Worm (Caenorhabditis elegans) whole organism, young adult: ENCODE measurements around the gene str-60.
"Not testable (repeated sequence)": the region's sequence is repeated elsewhere in the genome, so short reads cannot be mapped to it uniquely, and the experiment has no call there.

Experiments used
- F22D6.2 ChIP-seq: sonication (generic microtip); optimal IDR thresholded peaks from 2 replicates; lab custom pipeline; 2016; ENCODE audit warnings: mild to moderate bottlenecking, missing genetic modification characterization, missing compliant biosample characterization
- F33H1.4 ChIP-seq: fragments of 200-800 bp; sonication (Bioruptor generic); IDR thresholded peaks from 2 replicates; pipeline ENCODE4 v1.3.6; 2022; ENCODE audit warnings: missing genetic modification reagents, missing genetic modification characterization, missing compliant biosample characterization
- F52B5.7 ChIP-seq: sonication (generic microtip); optimal IDR thresholded peaks from 2 replicates; lab custom pipeline; 2016; ENCODE audit warnings: mild to moderate bottlenecking, missing genetic modification characterization, missing compliant biosample characterization
- F57A8.1 ChIP-seq: fragments of 200-800 bp; sonication (Bioruptor generic); optimal IDR thresholded peaks from 2 replicates; lab custom pipeline; 2018; ENCODE audit warnings: mild to moderate bottlenecking, missing genetic modification characterization, moderate library complexity, missing compliant biosample characterization
- K11D2.4 ChIP-seq: fragments of 200-800 bp; sonication (Bioruptor generic); IDR thresholded peaks from 2 replicates; pipeline ENCODE4 v1.3.6; 2022; ENCODE audit warnings: missing genetic modification reagents, missing genetic modification characterization, missing compliant biosample characterization
- Y95B8A.8 ChIP-seq: fragments of 200-800 bp; sonication (Bioruptor generic); IDR thresholded peaks from 2 replicates; pipeline ENCODE4 v1.3.6; 2022; ENCODE audit warnings: missing genetic modification reagents, missing genetic modification characterization, missing compliant biosample characterization
- attf-3 ChIP-seq: fragments of 200-800 bp; sonication (Bioruptor generic); conservative IDR thresholded peaks from 2 replicates; pipeline ENCODE4 v1.3.6; 2022; ENCODE audit warnings: missing genetic modification reagents, missing genetic modification characterization, missing compliant biosample characterization
- attf-6 ChIP-seq: fragments of 200-800 bp; sonication (Bioruptor generic); IDR thresholded peaks from 2 replicates; pipeline ENCODE4 v1.3.6; 2022; ENCODE audit warnings: missing genetic modification reagents, missing genetic modification characterization, missing compliant biosample characterization
- bed-2 ChIP-seq: fragments of 200-800 bp; sonication (Bioruptor generic); IDR thresholded peaks from 2 replicates; pipeline ENCODE4 v1.3.6; 2022; ENCODE audit warnings: missing genetic modification reagents, missing genetic modification characterization, missing compliant biosample characterization
- cebp-1 ChIP-seq, 2 experiments: fragments of 200-800 bp in 1 of 2; sonication (Bioruptor generic) in 1 of 2; sonication (generic microtip) in 1 of 2; IDR thresholded peaks in 1 of 2; optimal IDR thresholded peaks in 1 of 2; 2 replicates each; pipeline versions ENCODE4 v1.3.6 to Lab custom; 2017 to 2022; ENCODE audit warnings: missing compliant biosample characterization in 2 of 2, missing genetic modification characterization in 2 of 2, mild to moderate bottlenecking in 1 of 2, missing genetic modification reagents in 1 of 2, moderate library complexity in 1 of 2
- chd-7 ChIP-seq: sonication (generic microtip); optimal IDR thresholded peaks from 2 replicates; lab custom pipeline; 2016; ENCODE audit warnings: mild to moderate bottlenecking, missing genetic modification characterization, moderate library complexity, missing compliant biosample characterization
- dpff-1 ChIP-seq: sonication (generic microtip); optimal IDR thresholded peaks from 2 replicates; lab custom pipeline; 2017; ENCODE audit warnings: mild to moderate bottlenecking, missing genetic modification characterization, missing compliant biosample characterization
- egl-44 ChIP-seq: fragments of 200-800 bp; sonication (Bioruptor generic); IDR thresholded peaks from 2 replicates; pipeline ENCODE4 v1.3.6; 2022; ENCODE audit warnings: missing genetic modification reagents, missing genetic modification characterization, missing compliant biosample characterization
- egrh-3 ChIP-seq: fragments of 200-800 bp; sonication (Bioruptor generic); IDR thresholded peaks from 2 replicates; pipeline ENCODE4 v1.3.6; 2022; ENCODE audit warnings: missing genetic modification reagents, missing genetic modification characterization, missing compliant biosample characterization
- hlh-26 ChIP-seq: fragments of 200-800 bp; sonication (Bioruptor generic); conservative IDR thresholded peaks from 2 replicates; pipeline ENCODE4 v1.3.6; 2022; ENCODE audit warnings: missing genetic modification reagents, missing genetic modification characterization, missing compliant biosample characterization
- hsf-1 ChIP-seq: fragments of 200-800 bp; sonication (Bioruptor generic); IDR thresholded peaks from 2 replicates; pipeline ENCODE4 v1.3.6; 2022; ENCODE audit warnings: missing genetic modification reagents, missing genetic modification characterization, missing compliant biosample characterization
- lin-26 ChIP-seq: fragments of 200-800 bp; sonication (Bioruptor generic); IDR thresholded peaks from 2 replicates; pipeline ENCODE4 v1.3.6; 2022; ENCODE audit warnings: missing genetic modification reagents, missing genetic modification characterization, missing compliant biosample characterization
- lin-40 ChIP-seq: sonication (generic microtip); optimal IDR thresholded peaks from 2 replicates; lab custom pipeline; 2016; ENCODE audit warnings: missing genetic modification characterization, mild to moderate bottlenecking, missing compliant biosample characterization, missing genotype, missing genetic modification reagents
- lsl-1 ChIP-seq: fragments of 200-800 bp; sonication (Bioruptor generic); optimal IDR thresholded peaks from 2 replicates; lab custom pipeline; 2018; ENCODE audit warnings: mild to moderate bottlenecking, missing genetic modification characterization, moderate library complexity, missing compliant biosample characterization
- madf-3 ChIP-seq: fragments of 200-800 bp; sonication (Bioruptor generic); IDR thresholded peaks from 2 replicates; pipeline ENCODE4 v1.3.6; 2022; ENCODE audit warnings: missing genetic modification reagents, missing genetic modification characterization, missing compliant biosample characterization
- mel-28 ChIP-seq: sonication (generic microtip); optimal IDR thresholded peaks from 2 replicates; lab custom pipeline; 2016; ENCODE audit warnings: borderline replicate concordance, mild to moderate bottlenecking, missing genetic modification characterization, missing compliant biosample characterization
- mxl-1 ChIP-seq: sonication (generic microtip); optimal IDR thresholded peaks from 2 replicates; lab custom pipeline; 2016; ENCODE audit warnings: missing genetic modification characterization, missing compliant biosample characterization
- nhr-27 ChIP-seq: fragments of 200-800 bp; sonication (Bioruptor generic); optimal IDR thresholded peaks from 2 replicates; lab custom pipeline; 2018; ENCODE audit warnings: mild to moderate bottlenecking, missing genetic modification characterization, moderate library complexity, missing compliant biosample characterization
- nhr-90 ChIP-seq: sonication (generic microtip); optimal IDR thresholded peaks from 2 replicates; lab custom pipeline; 2016; ENCODE audit warnings: missing genotype, mild to moderate bottlenecking, missing genetic modification characterization, missing compliant biosample characterization
- pbrm-1 ChIP-seq: fragments of 200-800 bp; sonication (Bioruptor generic); IDR thresholded peaks from 2 replicates; pipeline ENCODE4 v1.3.6; 2022; ENCODE audit warnings: missing genetic modification reagents, missing genetic modification characterization, missing compliant biosample characterization
- pha-4 ChIP-seq: fragments of 150-350 bp; sonication (generic microtip); optimal IDR thresholded peaks from 2 replicates; lab custom pipeline; 2014; ENCODE audit warnings: missing biosample characterization, missing genetic modification reagents, missing genetic modification characterization
- sdz-38 ChIP-seq: sonication (generic microtip); optimal IDR thresholded peaks from 2 replicates; lab custom pipeline; 2016; ENCODE audit warnings: missing genotype, missing genetic modification characterization, missing compliant biosample characterization
- snpc-3.4 ChIP-seq: sonication (generic microtip); optimal IDR thresholded peaks from 2 replicates; lab custom pipeline; 2017; ENCODE audit warnings: missing genetic modification characterization, mild to moderate bottlenecking, missing compliant biosample characterization, antibody characterized with exemption, moderate library complexity, missing genotype, missing genetic modification reagents
- tbp1 ChIP-seq: fragments of 200-800 bp; sonication (Bioruptor generic); optimal IDR thresholded peaks from 2 replicates; lab custom pipeline; 2018; ENCODE audit warnings: mild to moderate bottlenecking, missing genetic modification characterization, missing compliant biosample characterization
- unc-62 ChIP-seq: fragments of 150-350 bp; optimal IDR thresholded peaks from 2 replicates; lab custom pipeline; 2014; ENCODE audit warnings: missing biosample characterization, missing genetic modification reagents, missing genetic modification characterization
- zfh-2 ChIP-seq: fragments of 200-800 bp; sonication (Bioruptor generic); conservative IDR thresholded peaks from 2 replicates; pipeline ENCODE4 v1.3.6; 2022; ENCODE audit warnings: missing genetic modification reagents, missing genetic modification characterization, missing compliant biosample characterization
- ztf-22 ChIP-seq: fragments of 200-800 bp; sonication (Bioruptor generic); optimal IDR thresholded peaks from 2 replicates; lab custom pipeline; 2018; ENCODE audit warnings: mild to moderate bottlenecking, missing genetic modification characterization, moderate library complexity, missing compliant biosample characterization

Gene str-60

DNA sequence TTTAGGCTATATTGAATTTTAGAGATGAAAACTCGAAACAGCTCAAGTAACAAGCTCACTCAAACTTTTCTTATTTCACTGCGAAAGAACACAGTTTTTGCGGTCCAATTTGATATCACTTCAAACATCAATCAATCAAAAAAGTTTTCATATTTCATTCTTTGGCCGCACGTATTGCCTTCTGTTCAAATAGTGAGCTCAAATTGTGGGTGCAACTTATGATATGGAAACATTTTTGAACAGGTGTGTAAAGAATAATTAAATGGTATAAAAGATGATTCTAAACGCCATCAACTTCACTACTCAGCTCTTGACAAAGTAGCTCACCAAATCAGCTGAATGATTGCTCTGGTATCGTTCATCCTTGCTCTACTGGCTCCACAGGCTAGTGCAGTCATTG, 1.9 kb downstream of the str-60 start, which contains the start of gene T06C12.14:
Gene T06C12.14, plus strand, starts transcription at position 301 of the 400 bp plus-strand sequence.
- TF ChIP-seq unc-62 (GFP tag; lab: Kevin White, UChicago) = no peak
- TF ChIP-seq dpff-1 (tag; lab: Kevin White, UChicago) = no peak
- no peak for TF ChIP-seq mxl-1 (tag; lab: Kevin White, UChicago)
- no peak for TF ChIP-seq nhr-27 (tag; lab: Kevin White, UChicago)
- TF ChIP-seq, all 124 proteins: peak for 0

DNA sequence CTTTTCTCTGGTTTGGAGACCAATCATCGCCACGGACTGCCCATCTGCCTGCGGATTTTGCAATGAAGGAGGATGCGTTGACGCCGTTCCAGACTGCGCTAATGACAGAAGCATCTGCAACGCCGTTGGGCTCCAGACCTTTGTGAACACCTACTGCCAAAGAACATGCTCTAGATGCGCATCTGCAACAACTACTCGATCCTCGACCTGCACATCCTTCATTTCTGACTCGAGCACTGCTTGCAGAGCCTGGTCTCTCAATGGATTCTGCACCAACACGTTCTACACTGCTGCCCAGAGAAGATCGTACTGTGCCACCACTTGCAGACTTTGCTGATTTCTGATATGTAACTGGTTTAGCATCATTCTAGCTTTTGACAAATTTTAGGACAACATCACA, 2.8 kb downstream of the str-60 start:
- TF ChIP-seq sdz-38 = no peak
- no peak for TF ChIP-seq snpc-3.4
- no peak for TF ChIP-seq F57A8.1 (GFP tag; lab: Kevin White, UChicago)
- no peak for TF ChIP-seq lin-40

DNA sequence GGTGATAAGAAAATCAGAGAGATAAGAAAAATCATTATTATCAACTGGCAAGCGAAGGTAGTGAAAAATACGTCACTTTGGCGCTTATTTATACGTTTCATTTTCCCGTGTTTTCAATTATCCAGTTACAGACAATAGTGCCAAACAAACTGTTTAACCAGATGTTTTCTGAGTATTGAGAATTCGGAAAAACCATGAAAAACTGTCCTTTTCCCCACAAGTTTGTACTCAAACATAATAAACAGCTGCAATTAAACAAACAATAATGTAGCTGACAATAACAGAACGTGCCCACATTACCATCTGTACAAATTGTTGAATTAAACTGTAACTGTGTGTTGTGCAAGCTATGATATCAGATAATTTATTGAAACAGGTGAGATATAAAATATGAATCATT, 7.7 kb downstream of the str-60 start, which contains the start of the genes F35E8.1 and F35E8.2:
Gene F35E8.1, minus strand, starts transcription at position 101 of the 400 bp plus-strand sequence.
Gene F35E8.2, plus strand, starts transcription at position 132 of the 400 bp plus-strand sequence.
- not testable (repeated sequence) for TF ChIP-seq Y95B8A.8, mel-28, lsl-1

DNA sequence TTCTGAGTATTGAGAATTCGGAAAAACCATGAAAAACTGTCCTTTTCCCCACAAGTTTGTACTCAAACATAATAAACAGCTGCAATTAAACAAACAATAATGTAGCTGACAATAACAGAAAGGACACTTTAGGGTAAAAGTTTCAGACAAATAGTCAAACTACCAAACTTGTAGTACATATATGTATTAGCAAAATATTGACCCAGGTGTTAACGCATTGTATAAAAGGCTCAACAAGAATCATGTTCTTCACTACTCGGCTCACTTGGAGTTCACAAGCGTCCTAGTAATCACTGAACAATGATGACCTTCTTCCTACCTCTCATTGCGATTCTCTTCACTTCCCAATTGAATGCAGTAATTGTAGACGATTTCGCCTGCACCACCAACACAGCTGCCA, 14.1 kb downstream of the str-60 start, which contains the start of gene F35E8.6:
Gene F35E8.6, plus strand, starts transcription at position 301 of the 400 bp plus-strand sequence.
- TF ChIP-seq tbp1 (GFP tag; lab: Kevin White, UChicago) (no peak), bed-2 (GFP tag; lab: Robert Waterston, UW) (no peak), madf-3 (GFP tag; lab: Robert Waterston, UW) (no peak), F22D6.2 (tag; lab: Kevin White, UChicago) (no peak), hlh-26 (GFP tag; lab: Robert Waterston, UW) (no peak), unc-62 (GFP tag; lab: Kevin White, UChicago) (no peak), F33H1.4 (GFP tag; lab: Robert Waterston, UW) (no peak), pha-4 (tag; lab: Kevin White, UChicago) (no peak), snpc-3.4 (no peak), cebp-1 (GFP tag; IDR thresholded peaks at IDR 0.05; lab: Robert Waterston, UW) (no peak), cebp-1 (tag; optimal IDR thresholded peaks at IDR 0.05; lab: Kevin White, UChicago) (no peak), nhr-90 (no peak), chd-7 (tag; lab: Kevin White, UChicago) (no peak), egl-44 (GFP tag; lab: Robert Waterston, UW) (no peak)

DNA sequence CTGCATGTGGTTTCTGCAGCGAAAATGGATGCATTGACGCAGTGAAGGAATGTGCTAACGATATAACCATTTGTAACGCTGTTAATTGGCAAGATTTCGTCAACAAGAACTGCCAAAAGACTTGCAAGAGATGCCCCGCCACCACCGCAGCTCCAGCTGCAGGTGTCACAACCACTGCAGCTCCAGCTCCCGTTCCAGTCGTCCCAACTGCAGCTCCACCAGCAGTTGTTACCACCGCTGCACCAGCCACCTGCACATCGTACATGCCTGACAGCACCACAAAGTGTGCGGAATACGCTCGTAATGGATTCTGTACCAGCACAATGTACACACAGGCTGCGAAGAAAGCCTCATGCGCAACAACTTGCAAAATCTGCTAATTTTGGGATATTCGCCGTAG, 14.9 kb downstream of the str-60 start:
- TF ChIP-seq tbp1 (GFP tag; lab: Kevin White, UChicago) (no peak), attf-6 (GFP tag; lab: Robert Waterston, UW) (no peak), lin-26 (GFP tag; lab: Robert Waterston, UW) (no peak), hsf-1 (no peak), F52B5.7 (tag; lab: Kevin White, UChicago) (peak; percentile 17), zfh-2 (GFP tag; lab: Robert Waterston, UW) (peak; percentile 73)

- TF ChIP-seq K11D2.4 (no peak), egrh-3 (GFP tag; lab: Robert Waterston, UW) (no peak), dpff-1 (tag; lab: Kevin White, UChicago) (no peak), attf-3 (GFP tag; lab: Robert Waterston, UW) (no peak), pbrm-1 (GFP tag; lab: Robert Waterston, UW) (no peak), ztf-22 (no peak)
Observed at ce11 chrV:15913714-15914113, 15.9 kb downstream of the str-60 start, which contains the start of gene F35E8.7. Gene F35E8.7, plus strand, starts transcription at chrV:15914014.
